Worm (Caenorhabditis elegans) whole organism, mixed stage, embryonic: ENCODE results near the gene gly-20.
A peak's percentile ranks its signal among the peaks of the same experiment; 100 is the strongest.

Source experiments
- M03D4.4 ChIP-seq: sonication (generic microtip); optimal IDR thresholded peaks from 2 replicates; lab custom pipeline; 2017; ENCODE audit warnings: mild to moderate bottlenecking, missing genetic modification characterization, missing compliant biosample characterization
- blmp-1 ChIP-seq: fragments of 150-350 bp; optimal IDR thresholded peaks from 2 replicates; lab custom pipeline; 2014; ENCODE audit warnings: missing biosample characterization, missing genetic modification characterization
- ceh-39 ChIP-seq: fragments of 150-350 bp; optimal IDR thresholded peaks from 2 replicates; lab custom pipeline; 2014; ENCODE audit warnings: missing biosample characterization, missing genetic modification characterization
- ceh-83 ChIP-seq: fragments of 200-800 bp; sonication (Bioruptor generic); optimal IDR thresholded peaks from 2 replicates; lab custom pipeline; 2018; ENCODE audit warnings: mild to moderate bottlenecking, missing genetic modification characterization, missing compliant biosample characterization
- ces-1 ChIP-seq: fragments of 150-350 bp; optimal IDR thresholded peaks from 2 replicates; lab custom pipeline; 2014; ENCODE audit warnings: missing biosample characterization, missing genetic modification reagents, missing genetic modification characterization
- cnd-1 ChIP-seq: fragments of 200-800 bp; sonication (Bioruptor generic); optimal IDR thresholded peaks from 2 replicates; lab custom pipeline; 2018; ENCODE audit warnings: mild to moderate bottlenecking, missing genetic modification characterization, missing compliant biosample characterization
- drap-1 ChIP-seq: fragments of 200-800 bp; sonication (Bioruptor generic); optimal IDR thresholded peaks from 3 replicates; lab custom pipeline; 2018; ENCODE audit warnings: mild to moderate bottlenecking, missing genetic modification characterization, missing compliant biosample characterization
- elt-1 ChIP-seq: sonication (generic microtip); optimal IDR thresholded peaks from 2 replicates; lab custom pipeline; 2017; ENCODE audit warnings: missing genetic modification characterization, mild to moderate bottlenecking, missing compliant biosample characterization, antibody characterized with exemption, moderate library complexity, borderline replicate concordance; ENCODE audit not compliant: insufficient read depth
- elt-3 ChIP-seq: fragments of 150-350 bp; optimal IDR thresholded peaks from 2 replicates; lab custom pipeline; 2014; ENCODE audit warnings: missing biosample characterization, missing genetic modification characterization
- flh-1 ChIP-seq: fragments of 200-800 bp; sonication (Bioruptor generic); optimal IDR thresholded peaks from 2 replicates; lab custom pipeline; 2018; ENCODE audit warnings: mild to moderate bottlenecking, missing genetic modification characterization, moderate library complexity, missing compliant biosample characterization
- ham-2 ChIP-seq: fragments of 200-800 bp; sonication (Bioruptor generic); optimal IDR thresholded peaks from 2 replicates; lab custom pipeline; 2018; ENCODE audit warnings: mild to moderate bottlenecking, missing genetic modification characterization, missing compliant biosample characterization
- hlh-1 ChIP-seq: fragments of 150-350 bp; optimal IDR thresholded peaks from 2 replicates; lab custom pipeline; 2014; ENCODE audit warnings: missing biosample characterization, missing genetic modification reagents, missing genetic modification characterization
- lin-13 ChIP-seq: fragments of 150-350 bp; optimal IDR thresholded peaks from 2 replicates; lab custom pipeline; 2014; ENCODE audit warnings: missing biosample characterization, missing genetic modification characterization
- lsy-2 ChIP-seq: fragments of 150-350 bp; optimal IDR thresholded peaks from 2 replicates; lab custom pipeline; 2014; ENCODE audit warnings: missing biosample characterization, missing genetic modification characterization
- mab-5 ChIP-seq: fragments of 150-350 bp; optimal IDR thresholded peaks from 2 replicates; lab custom pipeline; 2014; ENCODE audit warnings: missing biosample characterization, missing genetic modification characterization
- mep-1 ChIP-seq: fragments of 150-350 bp; optimal IDR thresholded peaks from 2 replicates; lab custom pipeline; 2017; ENCODE audit warnings: missing biosample characterization, missing genetic modification reagents, missing genetic modification characterization, inconsistent platforms
- mls-2 ChIP-seq: sonication (generic microtip); optimal IDR thresholded peaks from 2 replicates; lab custom pipeline; 2016; ENCODE audit warnings: mild to moderate bottlenecking, missing genetic modification characterization, moderate library complexity, missing compliant biosample characterization
- nhr-12 ChIP-seq: fragments of 150-350 bp; optimal IDR thresholded peaks from 2 replicates; lab custom pipeline; 2014; ENCODE audit warnings: missing biosample characterization, missing genetic modification characterization
- nhr-2 ChIP-seq: fragments of 150-350 bp; optimal IDR thresholded peaks from 2 replicates; lab custom pipeline; 2014; ENCODE audit warnings: missing biosample characterization, missing genetic modification characterization
- nhr-28 ChIP-seq: fragments of 150-350 bp; optimal IDR thresholded peaks from 2 replicates; lab custom pipeline; 2014; ENCODE audit warnings: missing biosample characterization, missing genetic modification characterization
- nhr-76 ChIP-seq: sonication (generic microtip); optimal IDR thresholded peaks from 2 replicates; lab custom pipeline; 2017; ENCODE audit warnings: missing biosample characterization, missing genetic modification characterization
- pha-4 ChIP-seq: fragments of 150-350 bp; optimal IDR thresholded peaks from 2 replicates; lab custom pipeline; 2018; ENCODE audit warnings: missing biosample characterization, missing genetic modification reagents, missing genetic modification characterization
- sem-2 ChIP-seq: fragments of 200-800 bp; sonication (Bioruptor generic); optimal IDR thresholded peaks from 2 replicates; lab custom pipeline; 2018; ENCODE audit warnings: mild to moderate bottlenecking, missing genetic modification characterization, missing compliant biosample characterization
- snpc-4 ChIP-seq: fragments of 150-350 bp; optimal IDR thresholded peaks from 2 replicates; lab custom pipeline; 2014; ENCODE audit warnings: missing biosample characterization, missing genetic modification characterization
- sptf-1 ChIP-seq: sonication (generic microtip); optimal IDR thresholded peaks from 2 replicates; lab custom pipeline; 2017; ENCODE audit warnings: mild to moderate bottlenecking, missing genetic modification characterization, moderate library complexity, missing compliant biosample characterization
- tbx-8 ChIP-seq: fragments of 200-800 bp; sonication (Bioruptor generic); optimal IDR thresholded peaks from 2 replicates; lab custom pipeline; 2018; ENCODE audit warnings: mild to moderate bottlenecking, missing genetic modification characterization, moderate library complexity, missing compliant biosample characterization
- unc-120 ChIP-seq: sonication (generic microtip); optimal IDR thresholded peaks from 2 replicates; lab custom pipeline; 2017; ENCODE audit warnings: missing genetic modification characterization, missing compliant biosample characterization; ENCODE audit not compliant: poor library complexity, severe bottlenecking
- unc-62 ChIP-seq: fragments of 150-350 bp; optimal IDR thresholded peaks from 2 replicates; lab custom pipeline; 2014; ENCODE audit warnings: missing biosample characterization, missing genetic modification reagents, missing genetic modification characterization
- zip-8 ChIP-seq: fragments of 150-350 bp; optimal IDR thresholded peaks from 2 replicates; lab custom pipeline; 2014; ENCODE audit warnings: missing biosample characterization, missing genetic modification characterization
- ztf-11 ChIP-seq: fragments of 150-350 bp; optimal IDR thresholded peaks from 2 replicates; lab custom pipeline; 2014; ENCODE audit warnings: missing biosample characterization, missing genetic modification characterization

Gene gly-20

ce11 chrV:11302698-11303097 is 20.3 kb downstream of the gly-20 start, which contains the start of gene srh-46:
srh-46 (minus strand) TSS chrV:11302886.
- TF ChIP-seq unc-62 (GFP tag; lab: Kevin White, UChicago) (no peak), snpc-4 (tag; lab: Kevin White, UChicago) (no peak), nhr-12 (tag; lab: Kevin White, UChicago) (no peak), cnd-1 (tag; lab: Kevin White, UChicago) (no peak), elt-3 (tag; lab: Kevin White, UChicago) (no peak), ham-2 (GFP tag; lab: Kevin White, UChicago) (no peak)

- no peak for TF ChIP-seq snpc-4 (tag; lab: Kevin White, UChicago)
- TF ChIP-seq M03D4.4 = no peak
- TF ChIP-seq ztf-11 (tag; lab: Kevin White, UChicago) = no peak
- TF ChIP-seq sptf-1 = no peak
- TF ChIP-seq nhr-12 (tag; lab: Kevin White, UChicago) = no peak
- TF ChIP-seq ces-1 (GFP tag; lab: Kevin White, UChicago) = no peak
- TF ChIP-seq zip-8 (tag; lab: Kevin White, UChicago) = no peak
- no peak for TF ChIP-seq ceh-83 (GFP tag; lab: Kevin White, UChicago)
- TF ChIP-seq mls-2 (tag; lab: Kevin White, UChicago) = no peak
- TF ChIP-seq ham-2 (GFP tag; lab: Kevin White, UChicago) = no peak
- TF ChIP-seq, all 35 proteins: peak for 0
Observed at ce11 chrV:11304200-11304599, 21.8 kb downstream of the gly-20 start.

DNA sequence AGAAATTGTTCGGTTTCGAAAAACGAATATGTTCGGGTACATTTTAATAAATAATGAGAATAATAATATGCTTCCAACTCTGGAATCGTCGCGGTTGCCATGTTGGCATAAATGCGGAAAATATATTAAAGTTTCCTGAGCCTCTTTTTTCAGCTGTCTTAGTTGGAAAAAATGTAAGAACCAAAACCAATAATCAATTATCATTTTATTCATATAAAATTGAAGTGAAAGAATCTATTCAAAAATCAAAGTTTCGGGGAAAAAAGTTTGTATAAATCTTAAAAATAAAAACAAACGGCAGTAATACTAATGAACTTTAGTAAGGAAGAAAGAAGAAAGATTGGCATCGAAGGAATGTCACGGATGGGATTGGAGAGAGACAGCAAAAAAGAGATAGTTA is 22.5 kb downstream of the gly-20 start, which contains the start of gene srh-45:
Gene srh-45, minus strand, starts transcription at position 101 of the 400 bp plus-strand sequence.
- TF ChIP-seq cnd-1 (tag; lab: Kevin White, UChicago) = no peak
- no peak for TF ChIP-seq drap-1 (GFP tag; lab: Kevin White, UChicago)
- no peak for TF ChIP-seq elt-1 (tag; lab: Kevin White, UChicago)

- no peak for TF ChIP-seq lsy-2 (tag; lab: Kevin White, UChicago)
- TF ChIP-seq elt-3 (tag; lab: Kevin White, UChicago) = no peak
- TF ChIP-seq nhr-12 (tag; lab: Kevin White, UChicago) = no peak
- TF ChIP-seq nhr-2 (tag; lab: Kevin White, UChicago) = no peak
- no peak for TF ChIP-seq drap-1 (GFP tag; lab: Kevin White, UChicago)
- TF ChIP-seq unc-62 (GFP tag; lab: Kevin White, UChicago) = peak; percentile 98
- TF ChIP-seq mab-5 (tag; lab: Kevin White, UChicago) = peak; percentile 72
- no peak for TF ChIP-seq pha-4 (tag; lab: Kevin White, UChicago)
- no peak for TF ChIP-seq mls-2 (tag; lab: Kevin White, UChicago)
- TF ChIP-seq mep-1 = no peak
- no peak for TF ChIP-seq elt-1 (tag; lab: Kevin White, UChicago)
- TF ChIP-seq tbx-8 = no peak
- TF ChIP-seq lin-13 (tag; lab: Kevin White, UChicago) = no peak
- peak; percentile 1 for TF ChIP-seq hlh-1 (tag; lab: Kevin White, UChicago)
- TF ChIP-seq blmp-1 (tag; lab: Kevin White, UChicago) = no peak
- TF ChIP-seq ceh-83 (GFP tag; lab: Kevin White, UChicago) = no peak
- no peak for TF ChIP-seq ceh-39 (tag; lab: Kevin White, UChicago)
- peak; percentile 87 for TF ChIP-seq unc-120
- no peak for TF ChIP-seq nhr-76 (tag; lab: Kevin White, UChicago)
- no peak for TF ChIP-seq zip-8 (tag; lab: Kevin White, UChicago)
- TF ChIP-seq nhr-28 = no peak
- no peak for TF ChIP-seq ham-2 (GFP tag; lab: Kevin White, UChicago)
- TF ChIP-seq, all 35 proteins: peak for 4
Observed at ce11 chrV:11307781-11308180, 25.4 kb downstream of the gly-20 start.

DNA sequence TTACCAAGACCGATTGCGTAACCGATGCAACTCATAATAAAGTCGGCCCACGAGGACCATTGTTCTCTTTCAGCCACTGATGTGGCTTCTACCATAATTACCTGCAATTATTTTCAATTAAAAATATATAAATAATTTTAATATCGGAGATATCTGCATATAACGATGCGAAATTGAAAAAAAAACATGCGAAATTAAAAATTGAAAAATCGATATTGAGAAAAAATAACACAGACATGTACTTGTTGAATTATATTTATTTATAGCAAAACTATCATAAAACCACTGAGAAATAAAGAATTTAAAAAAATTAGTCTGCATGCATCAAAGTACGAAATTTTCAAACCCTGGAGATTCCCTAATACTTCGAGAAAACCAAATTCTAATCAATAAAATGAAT is 26.0 kb downstream of the gly-20 start, which contains the start of gene snf-11:
Gene snf-11, minus strand, starts transcription at position 101 of the 400 bp plus-strand sequence.
- TF ChIP-seq ceh-39 (tag; lab: Kevin White, UChicago) (no peak), nhr-12 (tag; lab: Kevin White, UChicago) (no peak), elt-3 (tag; lab: Kevin White, UChicago) (no peak), mep-1 (no peak), lsy-2 (tag; lab: Kevin White, UChicago) (no peak), flh-1 (no peak), mls-2 (tag; lab: Kevin White, UChicago) (no peak), ztf-11 (tag; lab: Kevin White, UChicago) (no peak), mab-5 (tag; lab: Kevin White, UChicago) (no peak), nhr-76 (tag; lab: Kevin White, UChicago) (no peak), sem-2 (GFP tag; lab: Kevin White, UChicago) (no peak), nhr-28 (no peak), snpc-4 (tag; lab: Kevin White, UChicago) (no peak), unc-120 (no peak)
